Fruit fly (Drosophila melanogaster) whole organism, embryonic: ENCODE results near the gene Srp14.
A peak's percentile ranks its signal among the peaks of the same experiment; 100 is the strongest.

ENCODE experiments used
- Aef1 ChIP-seq: fragments of 200-800 bp; sonication (Bioruptor generic); IDR thresholded peaks from 3 replicates; pipeline ENCODE4 v1.3.6; 2022; ENCODE audit warnings: missing biosample characterization, missing genetic modification characterization
- Asciz ChIP-seq: fragments of 200-800 bp; sonication (Bioruptor generic); optimal IDR thresholded peaks from 2 replicates; lab custom pipeline; 2017; ENCODE audit warnings: missing biosample characterization, mild to moderate bottlenecking, missing genetic modification characterization, missing genetic modification reagents
- B-H2 ChIP-seq: fragments of 200-800 bp; sonication (Bioruptor generic); optimal IDR thresholded peaks from 2 replicates; lab custom pipeline; 2018; ENCODE audit warnings: missing biosample characterization, mild to moderate bottlenecking, missing genetic modification characterization
- CG10321 ChIP-seq: fragments of 200-800 bp; sonication (Bioruptor generic); IDR thresholded peaks from 2 replicates; pipeline ENCODE4 v1.3.6; 2022; ENCODE audit warnings: missing biosample characterization, missing genetic modification characterization
- CG11695 ChIP-seq: fragments of 200-800 bp; sonication (Bioruptor generic); IDR thresholded peaks from 3 replicates; pipeline ENCODE4 v1.3.6; 2022; ENCODE audit warnings: missing biosample characterization, missing genetic modification characterization
- CG12659 ChIP-seq: fragments of 200-800 bp; sonication (Bioruptor generic); optimal IDR thresholded peaks from 3 replicates; lab custom pipeline; 2017; ENCODE audit warnings: mild to moderate bottlenecking, missing biosample characterization, missing genetic modification reagents, missing genetic modification characterization
- CG13424 ChIP-seq: fragments of 200-800 bp; sonication (Bioruptor generic); optimal IDR thresholded peaks from 2 replicates; lab custom pipeline; 2019; ENCODE audit warnings: missing biosample characterization, mild to moderate bottlenecking, missing genetic modification characterization, moderate library complexity
- CG13775 ChIP-seq: fragments of 200-800 bp; sonication (Bioruptor generic); optimal IDR thresholded peaks from 3 replicates; lab custom pipeline; 2017; ENCODE audit warnings: missing biosample characterization, mild to moderate bottlenecking, missing genetic modification characterization
- CG14014 ChIP-seq: fragments of 200-800 bp; sonication (Bioruptor generic); IDR thresholded peaks from 2 replicates; pipeline ENCODE4 v1.3.6; 2022; ENCODE audit warnings: missing biosample characterization, missing genetic modification characterization
- CG2116 ChIP-seq: fragments of 200-800 bp; sonication (Bioruptor generic); optimal IDR thresholded peaks from 3 replicates; lab custom pipeline; 2018; ENCODE audit warnings: missing biosample characterization, mild to moderate bottlenecking, missing genetic modification characterization
- CG2120 ChIP-seq: fragments of 200-800 bp; sonication (Bioruptor generic); optimal IDR thresholded peaks from 3 replicates; lab custom pipeline; 2016; ENCODE audit warnings: missing biosample characterization, missing genetic modification characterization
- CG3065 ChIP-seq: fragments of 200-800 bp; sonication (Bioruptor generic); optimal IDR thresholded peaks from 2 replicates; lab custom pipeline; 2016; ENCODE audit warnings: missing biosample characterization, missing genetic modification characterization
- CG31365 ChIP-seq: fragments of 200-800 bp; sonication (Bioruptor generic); optimal IDR thresholded peaks from 2 replicates; lab custom pipeline; 2018; ENCODE audit warnings: missing biosample characterization, mild to moderate bottlenecking, missing genetic modification characterization
- CG34376 ChIP-seq: fragments of 200-800 bp; sonication (Bioruptor generic); optimal IDR thresholded peaks from 2 replicates; lab custom pipeline; 2018; ENCODE audit warnings: missing biosample characterization, mild to moderate bottlenecking, missing genetic modification characterization
- CG4854 ChIP-seq: fragments of 200-800 bp; sonication (Bioruptor generic); optimal IDR thresholded peaks from 2 replicates; lab custom pipeline; 2016; ENCODE audit warnings: missing biosample characterization, missing genetic modification characterization, inconsistent platforms
- CG6654 ChIP-seq: fragments of 200-800 bp; sonication (Bioruptor generic); optimal IDR thresholded peaks from 2 replicates; lab custom pipeline; 2017; ENCODE audit warnings: missing biosample characterization, mild to moderate bottlenecking, missing genetic modification characterization
- CG7745 ChIP-seq: fragments of 200-800 bp; sonication (Bioruptor generic); optimal IDR thresholded peaks from 2 replicates; lab custom pipeline; 2018; ENCODE audit warnings: missing biosample characterization, mild to moderate bottlenecking, missing genetic modification characterization, moderate library complexity
- CG7786 ChIP-seq: fragments of 200-800 bp; sonication (Bioruptor generic); optimal IDR thresholded peaks from 2 replicates; lab custom pipeline; 2016; ENCODE audit warnings: missing biosample characterization, missing genetic modification characterization
- CG8089 ChIP-seq: fragments of 200-800 bp; sonication (Bioruptor generic); optimal IDR thresholded peaks from 3 replicates; lab custom pipeline; 2016; ENCODE audit warnings: missing biosample characterization, missing genetic modification characterization
- CG8478 ChIP-seq: fragments of >200 bp; optimal IDR thresholded peaks from 2 replicates; lab custom pipeline; 2018
- CG9876 ChIP-seq: fragments of 200-800 bp; sonication (Bioruptor generic); optimal IDR thresholded peaks from 2 replicates; lab custom pipeline; 2016; ENCODE audit warnings: missing biosample characterization, missing genetic modification characterization
- Dad ChIP-seq: fragments of 200-800 bp; sonication (Bioruptor generic); optimal IDR thresholded peaks from 3 replicates; lab custom pipeline; 2016; ENCODE audit warnings: missing biosample characterization, missing genetic modification characterization
- Dfd ChIP-seq, 2 experiments: fragments of >200 bp; optimal IDR thresholded peaks; 2 replicates each; lab custom pipeline; 2017; ENCODE audit warnings: missing biosample characterization in 2 of 2, missing genetic modification characterization in 2 of 2
- Elba2 ChIP-seq: fragments of 200-800 bp; sonication (Bioruptor generic); optimal IDR thresholded peaks from 3 replicates; lab custom pipeline; 2016; ENCODE audit warnings: missing biosample characterization, missing genetic modification characterization
- Hr78 ChIP-seq, 2 experiments: fragments of 200-800 bp in 1 of 2; fragments of >200 bp in 1 of 2; sonication (Bioruptor generic) in 1 of 2; optimal IDR thresholded peaks; 2 replicates each; lab custom pipeline; 2017 to 2019; ENCODE audit warnings: missing biosample characterization in 2 of 2, missing genetic modification characterization in 2 of 2, mild to moderate bottlenecking in 1 of 2, moderate library complexity in 1 of 2
- Med ChIP-seq: fragments of 200-800 bp; sonication (Bioruptor generic); peaks from one replicate; lab custom pipeline; 2016; ENCODE audit warnings: missing biosample characterization, missing genetic modification characterization, mild to moderate bottlenecking, inconsistent platforms, moderate library complexity
- Nf-YA ChIP-seq: fragments of 200-800 bp; sonication (Bioruptor generic); IDR thresholded peaks from 2 replicates; pipeline ENCODE4 v1.3.6; 2022; ENCODE audit warnings: missing biosample characterization, missing genetic modification characterization
- Rx ChIP-seq: fragments of 200-800 bp; sonication (Bioruptor generic); IDR thresholded peaks from 2 replicates; pipeline ENCODE4 v1.3.6; 2022; ENCODE audit warnings: missing biosample characterization, missing genetic modification characterization
- Taf1 ChIP-seq: fragments of 200-800 bp; sonication (Bioruptor generic); IDR thresholded peaks from 2 replicates; pipeline ENCODE4 v1.3.6; 2022; ENCODE audit warnings: missing biosample characterization, missing genetic modification characterization
- amos ChIP-seq: fragments of 200-800 bp; sonication (Bioruptor generic); IDR thresholded peaks from 2 replicates; pipeline ENCODE4 v1.3.6; 2022; ENCODE audit warnings: missing biosample characterization, missing genetic modification characterization; ENCODE audit not compliant: partially characterized antibody
- aop ChIP-seq: fragments of 200-800 bp; sonication (Bioruptor generic); IDR thresholded peaks from 2 replicates; pipeline ENCODE4 v1.3.6; 2022; ENCODE audit warnings: missing biosample characterization, missing genetic modification characterization
- cad ChIP-seq: fragments of >200 bp; optimal IDR thresholded peaks from 2 replicates; lab custom pipeline; 2017; ENCODE audit warnings: missing biosample characterization, missing genetic modification characterization
- caup ChIP-seq: fragments of 200-800 bp; sonication (Bioruptor generic); optimal IDR thresholded peaks from 3 replicates; lab custom pipeline; 2017; ENCODE audit warnings: missing biosample characterization, mild to moderate bottlenecking, missing genetic modification characterization, moderate library complexity; ENCODE audit not compliant: severe bottlenecking
- da ChIP-seq: fragments of 200-800 bp; sonication (Bioruptor generic); optimal IDR thresholded peaks from 2 replicates; lab custom pipeline; 2016; ENCODE audit warnings: missing biosample characterization, missing genetic modification characterization
- dpn ChIP-seq, 2 experiments: fragments of 200-800 bp; sonication (Bioruptor generic); optimal IDR thresholded peaks; 3 replicates each; lab custom pipeline; 2016; ENCODE audit warnings: missing biosample characterization in 2 of 2, missing genetic modification characterization in 2 of 2
- gce ChIP-seq: fragments of 200-800 bp; sonication (Bioruptor generic); IDR thresholded peaks from 3 replicates; pipeline ENCODE4 v1.3.6; 2022; ENCODE audit warnings: missing biosample characterization, missing genetic modification characterization
- gfzf ChIP-seq: fragments of 200-800 bp; sonication (Bioruptor generic); optimal IDR thresholded peaks from 2 replicates; lab custom pipeline; 2016; ENCODE audit warnings: missing biosample characterization, mild to moderate bottlenecking, missing genetic modification characterization, moderate library complexity
- jigr1 ChIP-seq: fragments of 200-800 bp; sonication (Bioruptor generic); IDR thresholded peaks from 3 replicates; pipeline ENCODE4 v1.3.6; 2022; ENCODE audit warnings: missing biosample characterization, missing genetic modification characterization
- ken ChIP-seq: fragments of 200-800 bp; sonication (Bioruptor generic); IDR thresholded peaks from 3 replicates; pipeline ENCODE4 v1.3.6; 2022; ENCODE audit warnings: missing biosample characterization, missing genetic modification characterization
- lmd ChIP-seq: fragments of 200-800 bp; sonication (Bioruptor generic); IDR thresholded peaks from 2 replicates; pipeline ENCODE4 v1.3.6; 2022; ENCODE audit warnings: missing biosample characterization, missing genetic modification characterization
- mirr ChIP-seq: fragments of 200-800 bp; sonication (Bioruptor generic); optimal IDR thresholded peaks from 3 replicates; lab custom pipeline; 2018; ENCODE audit warnings: missing biosample characterization, mild to moderate bottlenecking, missing genetic modification characterization
- odd ChIP-seq: fragments of 200-800 bp; sonication (Bioruptor generic); optimal IDR thresholded peaks from 2 replicates; lab custom pipeline; 2017; ENCODE audit warnings: missing biosample characterization, mild to moderate bottlenecking, missing genetic modification characterization
- pho ChIP-seq: fragments of 200-800 bp; sonication (Bioruptor generic); optimal IDR thresholded peaks from 2 replicates; lab custom pipeline; 2016; ENCODE audit warnings: missing biosample characterization, missing genetic modification characterization
- pzg ChIP-seq: fragments of 200-800 bp; sonication (Bioruptor generic); optimal IDR thresholded peaks from 3 replicates; lab custom pipeline; 2018; ENCODE audit warnings: missing biosample characterization, mild to moderate bottlenecking, missing genetic modification characterization, moderate library complexity
- sens-2 ChIP-seq: fragments of 200-800 bp; sonication (Bioruptor generic); IDR thresholded peaks from 2 replicates; pipeline ENCODE4 v1.3.6; 2022; ENCODE audit warnings: missing biosample characterization, missing genetic modification characterization
- shn ChIP-seq: fragments of 200-800 bp; sonication (Bioruptor generic); optimal IDR thresholded peaks from 3 replicates; lab custom pipeline; 2016; ENCODE audit warnings: missing biosample characterization, missing genetic modification characterization
- sima ChIP-seq: fragments of 200-800 bp; sonication (Bioruptor generic); optimal IDR thresholded peaks from 2 replicates; lab custom pipeline; 2016; ENCODE audit warnings: missing biosample characterization, missing genetic modification characterization
- sr ChIP-seq: fragments of 200-800 bp; sonication (Bioruptor generic); IDR thresholded peaks from 3 replicates; pipeline ENCODE4 v1.3.6; 2022; ENCODE audit warnings: missing biosample characterization, missing genetic modification characterization
- sug ChIP-seq: fragments of 200-800 bp; optimal IDR thresholded peaks from 2 replicates; lab custom pipeline; 2019; ENCODE audit warnings: missing biosample characterization, mild to moderate bottlenecking, missing genetic modification characterization, moderate library complexity
- vvl ChIP-seq: fragments of 200-800 bp; sonication (Bioruptor generic); IDR thresholded peaks from 2 replicates; pipeline ENCODE4 v1.3.6; 2022; ENCODE audit warnings: missing biosample characterization, missing genetic modification characterization

The Srp14 gene

DNA sequence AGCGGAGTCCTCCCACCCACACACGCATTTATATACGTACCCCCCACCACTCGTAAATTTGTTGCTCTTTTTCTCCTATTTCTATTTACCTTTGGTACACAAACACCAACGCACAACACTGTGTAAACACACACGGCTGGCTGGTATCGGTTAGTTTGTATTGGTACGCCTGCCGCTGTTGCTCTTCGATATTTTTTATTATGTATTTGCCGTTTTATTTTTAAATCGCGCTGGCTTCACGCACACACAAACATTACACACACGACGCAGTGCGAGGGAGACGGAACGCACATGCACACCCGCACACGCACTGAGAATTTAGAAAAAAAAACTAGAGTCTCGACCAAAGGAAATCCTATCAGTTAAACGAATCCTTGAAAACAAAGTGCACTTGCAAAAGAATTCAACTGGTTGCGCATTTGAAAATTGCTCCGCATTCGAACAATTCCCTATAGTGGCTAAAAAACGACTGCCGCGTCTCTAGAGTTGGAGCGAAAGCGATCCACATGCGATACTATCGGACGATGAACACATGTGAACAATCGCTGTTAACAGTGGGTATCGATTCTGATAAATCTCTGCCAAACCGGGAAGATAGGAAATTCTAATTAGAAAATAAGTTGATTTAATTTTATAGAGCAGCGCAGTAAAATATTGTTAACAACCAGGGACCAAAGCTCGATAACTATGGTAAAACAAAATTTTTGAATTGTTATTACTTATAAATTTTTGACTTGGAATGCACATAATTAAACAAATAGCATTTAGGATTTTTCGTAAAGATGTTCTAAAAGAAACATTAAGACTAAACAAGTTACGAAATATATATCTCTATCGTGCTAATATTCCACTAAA lies 29.1 kb upstream of the Srp14 start (continued):
- TF ChIP-seq dpn (GFP tag; optimal IDR thresholded peaks at IDR 0.05; lab: Kevin White, UChicago), result peak; percentile 26 to 35
- TF ChIP-seq gfzf, result peak; percentile 70
- TF ChIP-seq CG13424 (tag; lab: Kevin White, UChicago), result peak; percentile 69
- peak; percentile 42 for TF ChIP-seq shn
- TF ChIP-seq CG2116 (GFP tag; lab: Kevin White, UChicago), result no peak
- peak; percentile 48 for TF ChIP-seq sug (tag; lab: Kevin White, UChicago)
- peak; percentile 32 for TF ChIP-seq Dad (GFP tag; lab: Kevin White, UChicago)
- peak; percentile 2 for TF ChIP-seq CG6654 (GFP tag; lab: Kevin White, UChicago)
- peak; percentile 65; the same call in 1 of the 3 replicates for TF ChIP-seq gce (GFP tag; lab: Robert Waterston, UW)
- TF ChIP-seq CG7745 (tag; lab: Kevin White, UChicago), result peak; percentile 84
- peak; percentile 65 for TF ChIP-seq Nf-YA (GFP tag; lab: Robert Waterston, UW)
- no peak for TF ChIP-seq sima
- peak; percentile 94 for TF ChIP-seq Med (GFP tag; lab: Kevin White, UChicago)
- TF ChIP-seq jigr1 (GFP tag; lab: Robert Waterston, UW), result no peak
- TF ChIP-seq CG10321 (GFP tag; lab: Robert Waterston, UW), result no peak; the same call in 1 of the 2 replicates
- peak; percentile 93 for TF ChIP-seq caup (GFP tag; lab: Kevin White, UChicago)
- TF ChIP-seq CG8478 (lab: Kevin White, UChicago), result no peak
- no peak for TF ChIP-seq Elba2 (GFP tag; lab: Kevin White, UChicago)
- TF ChIP-seq CG14014 (GFP tag; lab: Robert Waterston, UW), result peak; percentile 76; the same call in 1 of the 2 replicates
- no peak for TF ChIP-seq Hr78 (GFP tag; optimal IDR thresholded peaks at IDR 0.05; lab: Kevin White, UChicago)
- peak; percentile 85 for TF ChIP-seq CG34376 (GFP tag; lab: Kevin White, UChicago)
- peak; percentile 95 for TF ChIP-seq mirr
- peak; percentile 69 for TF ChIP-seq pzg (GFP tag; lab: Kevin White, UChicago)
- TF ChIP-seq odd (GFP tag; lab: Kevin White, UChicago), result peak; percentile 87
- TF ChIP-seq amos, result peak; percentile 99
- no peak for TF ChIP-seq aop
- peak; percentile 93 for TF ChIP-seq Asciz (GFP tag; lab: Kevin White, UChicago)
- peak; percentile 10 for TF ChIP-seq CG13775
- TF ChIP-seq sr (GFP tag; lab: Robert Waterston, UW), result peak; percentile 89
- TF ChIP-seq CG8089 (GFP tag; lab: Kevin White, UChicago), result peak; percentile 24
- TF ChIP-seq ken (GFP tag; lab: Robert Waterston, UW), result no peak
- TF ChIP-seq CG4854, result peak; percentile 55
- no peak for TF ChIP-seq pho (GFP tag; lab: Kevin White, UChicago)
- TF ChIP-seq CG31365 (tag; lab: Kevin White, UChicago), result peak; percentile 78
- TF ChIP-seq sens-2, result peak; percentile 51; the same call in 1 of the 2 replicates
- peak; percentile 64 for TF ChIP-seq vvl
- TF ChIP-seq CG7786 (GFP tag; lab: Kevin White, UChicago), result peak; percentile 65
- TF ChIP-seq CG2120 (GFP tag; lab: Kevin White, UChicago), result no peak
- TF ChIP-seq da, result peak; percentile 75
- TF ChIP-seq Aef1 (GFP tag; lab: Robert Waterston, UW), result no peak
- TF ChIP-seq Dfd (GFP tag; optimal IDR thresholded peaks at IDR 0.05; lab: Kevin White, UChicago), result no peak
- TF ChIP-seq lmd (GFP tag; lab: Robert Waterston, UW), result no peak
- TF ChIP-seq CG3065, result peak; percentile 26
- no peak for TF ChIP-seq Rx (GFP tag; lab: Robert Waterston, UW)
- TF ChIP-seq CG11695 (GFP tag; lab: Robert Waterston, UW), result peak; percentile 71
- TF ChIP-seq CG9876 (GFP tag; lab: Kevin White, UChicago), result peak; percentile 38
- TF ChIP-seq cad (GFP tag; lab: Kevin White, UChicago), result no peak
- peak; percentile 41 for TF ChIP-seq CG12659
- TF ChIP-seq Taf1 (GFP tag; lab: Robert Waterston, UW), result no peak
- TF ChIP-seq B-H2 (GFP tag; lab: Kevin White, UChicago), result peak; percentile 86
